Fruit fly (Drosophila melanogaster) whole organism, embryonic: ENCODE results near the gene Pp2C1.

Source experiments
- BtbVII ChIP-seq: fragments of 200-800 bp; sonication (Bioruptor generic); optimal IDR thresholded peaks from 3 replicates; lab custom pipeline; 2017; ENCODE audit warnings: missing biosample characterization, mild to moderate bottlenecking, missing genetic modification characterization
- CG10209 ChIP-seq: fragments of 200-800 bp; sonication (Bioruptor generic); optimal IDR thresholded peaks from 3 replicates; lab custom pipeline; 2017; ENCODE audit warnings: missing biosample characterization, mild to moderate bottlenecking, missing genetic modification characterization, missing genetic modification reagents
- CG10366 ChIP-seq: fragments of 200-800 bp; sonication (Bioruptor generic); IDR thresholded peaks from 2 replicates; pipeline ENCODE4 v1.3.6; 2022; ENCODE audit warnings: missing biosample characterization, missing genetic modification characterization
- CG11247 ChIP-seq: fragments of 200-800 bp; sonication (Bioruptor generic); IDR thresholded peaks from 2 replicates; pipeline ENCODE4 v1.3.6; 2022; ENCODE audit warnings: missing biosample characterization, missing genetic modification characterization
- CG12769 ChIP-seq: fragments of 200-800 bp; sonication (Bioruptor generic); optimal IDR thresholded peaks from 2 replicates; lab custom pipeline; 2019; ENCODE audit warnings: missing biosample characterization, mild to moderate bottlenecking, missing genetic modification characterization, moderate library complexity
- CG14014 ChIP-seq: fragments of 200-800 bp; sonication (Bioruptor generic); IDR thresholded peaks from 2 replicates; pipeline ENCODE4 v1.3.6; 2022; ENCODE audit warnings: missing biosample characterization, missing genetic modification characterization
- CG15696 ChIP-seq: fragments of 200-800 bp; sonication (Bioruptor generic); optimal IDR thresholded peaks from 2 replicates; lab custom pipeline; 2019; ENCODE audit warnings: missing biosample characterization, mild to moderate bottlenecking, missing genetic modification characterization, moderate library complexity
- CG18262 ChIP-seq: fragments of 200-800 bp; optimal IDR thresholded peaks from 3 replicates; lab custom pipeline; 2019; ENCODE audit warnings: missing biosample characterization, mild to moderate bottlenecking, missing genetic modification characterization, moderate library complexity
- CG1832 ChIP-seq: fragments of 200-800 bp; sonication (Bioruptor generic); optimal IDR thresholded peaks from 2 replicates; lab custom pipeline; 2017; ENCODE audit warnings: missing biosample characterization, mild to moderate bottlenecking, missing genetic modification characterization, inconsistent platforms
- CG31388 ChIP-seq: fragments of 200-800 bp; sonication (Bioruptor generic); optimal IDR thresholded peaks from 2 replicates; lab custom pipeline; 2016; ENCODE audit warnings: missing biosample characterization, missing genetic modification characterization
- CG33557 ChIP-seq: fragments of 200-800 bp; sonication (Bioruptor generic); optimal IDR thresholded peaks from 2 replicates; lab custom pipeline; 2019; ENCODE audit warnings: missing biosample characterization, mild to moderate bottlenecking, missing genetic modification characterization, moderate library complexity
- CG3847 ChIP-seq: fragments of 200-800 bp; sonication (Bioruptor generic); IDR thresholded peaks from 2 replicates; pipeline ENCODE4 v1.3.6; 2022; ENCODE audit warnings: missing biosample characterization, missing genetic modification characterization
- CG4360 ChIP-seq: fragments of 200-800 bp; sonication (Bioruptor generic); IDR thresholded peaks from 2 replicates; pipeline ENCODE4 v1.3.6; 2022; ENCODE audit warnings: missing biosample characterization, missing genetic modification characterization
- CG9932 ChIP-seq: fragments of 200-800 bp; sonication (Bioruptor generic); IDR thresholded peaks from 2 replicates; pipeline ENCODE4 v1.3.6; 2022; ENCODE audit warnings: missing biosample characterization, missing genetic modification characterization
- D ChIP-seq, 2 experiments: fragments of 200-800 bp in 1 of 2; fragments of >200 bp in 1 of 2; sonication (Bioruptor generic) in 1 of 2; optimal IDR thresholded peaks; 2 replicates in 1 of 2; 3 replicates in 1 of 2; lab custom pipeline; 2017; ENCODE audit warnings: mild to moderate bottlenecking in 1 of 2, missing biosample characterization in 1 of 2, missing genetic modification characterization in 1 of 2, missing genetic modification reagents in 1 of 2
- E2f2 ChIP-seq: fragments of 200-800 bp; sonication (Bioruptor generic); IDR thresholded peaks from 2 replicates; pipeline ENCODE4 v1.3.6; 2022; ENCODE audit warnings: missing biosample characterization, missing genetic modification characterization
- Fer3 ChIP-seq: fragments of 200-800 bp; sonication (Bioruptor generic); optimal IDR thresholded peaks from 2 replicates; lab custom pipeline; 2018; ENCODE audit warnings: missing biosample characterization, mild to moderate bottlenecking, missing genetic modification characterization, moderate library complexity
- Gsc ChIP-seq: fragments of 200-800 bp; sonication (Bioruptor generic); IDR thresholded peaks from 2 replicates; pipeline ENCODE4 v1.3.6; 2022; ENCODE audit warnings: missing biosample characterization, missing genetic modification characterization
- HLHmδ ChIP-seq: fragments of 200-800 bp; sonication (Bioruptor generic); optimal IDR thresholded peaks from 2 replicates; lab custom pipeline; 2018; ENCODE audit warnings: missing biosample characterization, mild to moderate bottlenecking, missing genetic modification characterization, moderate library complexity
- Hmr ChIP-seq: fragments of 200-800 bp; sonication (Bioruptor generic); optimal IDR thresholded peaks from 3 replicates; lab custom pipeline; 2017; ENCODE audit warnings: mild to moderate bottlenecking, missing biosample characterization, missing genetic modification reagents, missing genetic modification characterization
- Hsf ChIP-seq: fragments of 200-800 bp; sonication (Bioruptor generic); optimal IDR thresholded peaks from 3 replicates; lab custom pipeline; 2016; ENCODE audit warnings: missing biosample characterization, missing genetic modification characterization
- Kr ChIP-seq: fragments of 200-800 bp; sonication (Bioruptor generic); optimal IDR thresholded peaks from 2 replicates; lab custom pipeline; 2017; ENCODE audit warnings: missing biosample characterization, mild to moderate bottlenecking, missing genetic modification characterization
- Med ChIP-seq: fragments of 200-800 bp; sonication (Bioruptor generic); peaks from one replicate; lab custom pipeline; 2016; ENCODE audit warnings: missing biosample characterization, missing genetic modification characterization, mild to moderate bottlenecking, inconsistent platforms, moderate library complexity
- Rfx ChIP-seq: fragments of 200-800 bp; sonication (Bioruptor generic); IDR thresholded peaks from 2 replicates; pipeline ENCODE4 v1.3.6; 2022; ENCODE audit warnings: missing biosample characterization, missing genetic modification characterization
- Sry-β ChIP-seq: fragments of 200-800 bp; sonication (Bioruptor generic); optimal IDR thresholded peaks from 2 replicates; lab custom pipeline; 2018; ENCODE audit warnings: missing biosample characterization, mild to moderate bottlenecking, missing genetic modification characterization, moderate library complexity
- Trl ChIP-seq, 3 experiments: fragments of >200 bp in 2 of 3; fragments of 200-800 bp in 1 of 3; sonication (Bioruptor generic) in 1 of 3; optimal IDR thresholded peaks; 2 replicates in 1 of 3; 3 replicates in 2 of 3; lab custom pipeline; 2016 to 2017; ENCODE audit warnings: missing biosample characterization in 1 of 3, missing genetic modification characterization in 1 of 3
- Xbp1 ChIP-seq: fragments of 200-800 bp; sonication (Bioruptor generic); optimal IDR thresholded peaks from 3 replicates; lab custom pipeline; 2016; ENCODE audit warnings: missing biosample characterization, mild to moderate bottlenecking, missing genetic modification characterization
- bbx ChIP-seq: fragments of 200-800 bp; sonication (Bioruptor generic); IDR thresholded peaks from 2 replicates; pipeline ENCODE4 v1.3.6; 2022; ENCODE audit warnings: missing biosample characterization, missing genetic modification characterization; ENCODE audit not compliant: partially characterized antibody
- chinmo ChIP-seq: fragments of 200-800 bp; sonication (Bioruptor generic); IDR thresholded peaks from 4 replicates; pipeline ENCODE4 v1.3.6; 2022; ENCODE audit warnings: missing biosample characterization, missing genetic modification characterization; ENCODE audit not compliant: partially characterized antibody
- chm ChIP-seq: fragments of 200-800 bp; sonication (Bioruptor generic); IDR thresholded peaks from 2 replicates; pipeline ENCODE4 v1.3.6; 2022; ENCODE audit warnings: missing biosample characterization, missing genetic modification characterization
- ci ChIP-seq: fragments of 200-800 bp; sonication (Bioruptor generic); IDR thresholded peaks from 3 replicates; pipeline ENCODE4 v1.3.6; 2022; ENCODE audit warnings: missing biosample characterization, missing genetic modification characterization
- crol ChIP-seq: fragments of 200-800 bp; sonication (Bioruptor generic); IDR thresholded peaks from 2 replicates; pipeline ENCODE4 v1.3.6; 2022; ENCODE audit warnings: missing biosample characterization, missing genetic modification characterization
- dysf ChIP-seq: fragments of 200-800 bp; sonication (Bioruptor generic); IDR thresholded peaks from 3 replicates; pipeline ENCODE4 v1.3.6; 2022; ENCODE audit warnings: missing biosample characterization, missing genetic modification characterization
- exex ChIP-seq: fragments of 200-800 bp; sonication (Bioruptor generic); optimal IDR thresholded peaks from 4 replicates; lab custom pipeline; 2018; ENCODE audit warnings: missing biosample characterization, mild to moderate bottlenecking, missing genetic modification characterization, moderate library complexity
- eyg ChIP-seq: fragments of 200-800 bp; sonication (Bioruptor generic); optimal IDR thresholded peaks from 3 replicates; lab custom pipeline; 2016; ENCODE audit warnings: missing biosample characterization, missing genetic modification characterization
- fd96Cb ChIP-seq: fragments of 200-800 bp; sonication (Bioruptor generic); optimal IDR thresholded peaks from 2 replicates; lab custom pipeline; 2018; ENCODE audit warnings: missing biosample characterization, mild to moderate bottlenecking, missing genetic modification characterization, moderate library complexity
- kay ChIP-seq: fragments of 200-800 bp; sonication (Bioruptor generic); optimal IDR thresholded peaks from 2 replicates; lab custom pipeline; 2016; ENCODE audit warnings: missing biosample characterization, missing genetic modification characterization
- lab ChIP-seq: fragments of 200-800 bp; sonication (Bioruptor generic); optimal IDR thresholded peaks from 3 replicates; lab custom pipeline; 2017; ENCODE audit warnings: missing biosample characterization, missing genetic modification characterization, mild to moderate bottlenecking, moderate library complexity, missing genetic modification reagents
- oc ChIP-seq: fragments of 200-800 bp; sonication (Bioruptor generic); optimal IDR thresholded peaks from 2 replicates; lab custom pipeline; 2018; ENCODE audit warnings: missing biosample characterization, mild to moderate bottlenecking, missing genetic modification characterization, moderate library complexity
- odd ChIP-seq: fragments of 200-800 bp; sonication (Bioruptor generic); optimal IDR thresholded peaks from 2 replicates; lab custom pipeline; 2017; ENCODE audit warnings: missing biosample characterization, mild to moderate bottlenecking, missing genetic modification characterization
- onecut ChIP-seq: fragments of 200-800 bp; sonication (Bioruptor generic); IDR thresholded peaks from 2 replicates; pipeline ENCODE4 v1.3.6; 2022; ENCODE audit warnings: missing biosample characterization, missing genetic modification characterization
- pho ChIP-seq: fragments of 200-800 bp; sonication (Bioruptor generic); optimal IDR thresholded peaks from 2 replicates; lab custom pipeline; 2016; ENCODE audit warnings: missing biosample characterization, missing genetic modification characterization
- pros ChIP-seq: fragments of 200-800 bp; sonication (Bioruptor generic); optimal IDR thresholded peaks from 3 replicates; lab custom pipeline; 2019; ENCODE audit warnings: missing biosample characterization, mild to moderate bottlenecking, missing genetic modification characterization, moderate library complexity
- repo ChIP-seq: fragments of 200-800 bp; sonication (Bioruptor generic); optimal IDR thresholded peaks from 2 replicates; lab custom pipeline; 2016; ENCODE audit warnings: missing biosample characterization, missing genetic modification characterization
- sd ChIP-seq: fragments of 200-800 bp; sonication (Bioruptor generic); optimal IDR thresholded peaks from 3 replicates; lab custom pipeline; 2018; ENCODE audit warnings: missing biosample characterization, mild to moderate bottlenecking, missing genetic modification characterization, moderate library complexity
- sens ChIP-seq: fragments of 200-800 bp; sonication (Bioruptor generic); peaks from one replicate; lab custom pipeline; 2016; ENCODE audit warnings: missing biosample characterization, missing genetic modification characterization
- sqz ChIP-seq: fragments of 200-800 bp; sonication (Bioruptor generic); optimal IDR thresholded peaks from 3 replicates; lab custom pipeline; 2018; ENCODE audit warnings: missing biosample characterization, mild to moderate bottlenecking, missing genetic modification characterization
- twi ChIP-seq: fragments of 200-800 bp; optimal IDR thresholded peaks from 2 replicates; lab custom pipeline; 2019; ENCODE audit warnings: missing biosample characterization, mild to moderate bottlenecking, missing genetic modification characterization, moderate library complexity

Gene Pp2C1

dm6 chrX:4678146-4678912 is 8.4 kb downstream of the Pp2C1 start:
- TF ChIP-seq Kr (peak; percentile 45), CG1832 (GFP tag; lab: Kevin White, UChicago) (peak; percentile 64), twi (tag; lab: Kevin White, UChicago) (peak; percentile 77), CG10209 (no peak), BtbVII (GFP tag; lab: Kevin White, UChicago) (no peak), Med (peak; percentile 32), onecut (GFP tag; lab: Robert Waterston, UW) (peak; percentile 85), sens (peak; percentile 48), Gsc (GFP tag; lab: Robert Waterston, UW) (no peak), crol (GFP tag; lab: Robert Waterston, UW) (peak; percentile 95), kay (GFP tag; lab: Kevin White, UChicago) (no peak), chinmo (GFP tag; lab: Robert Waterston, UW) (0 out of 4 replicates have a peak, but pooled peaks have one; percentile 26), CG4360 (GFP tag; lab: Robert Waterston, UW) (no peak), pros (GFP tag; lab: Kevin White, UChicago) (peak; percentile 95), eyg (no peak), CG31388 (no peak), D (optimal IDR thresholded peaks at IDR 0.05; lab: Kevin White, UChicago) (peak; percentile 58), D (GFP tag; optimal IDR thresholded peaks at IDR 0.05; lab: Kevin White, UChicago) (no peak), chm (GFP tag; lab: Robert Waterston, UW) (0 out of 2 replicates have a peak, but pooled peaks have one; percentile 7), sqz (peak; percentile 51), Xbp1 (GFP tag; lab: Kevin White, UChicago) (peak; percentile 9), sd (tag; lab: Kevin White, UChicago) (peak; percentile 49), Trl (optimal IDR thresholded peaks at IDR 0.05; lab: Kevin White, UChicago) (peak in 1 of 2 experiments; percentile 66), Trl (GFP tag; optimal IDR thresholded peaks at IDR 0.05; lab: Kevin White, UChicago) (no peak)
- TF ChIP-seq, all 482 proteins: peak for 15

dm6 chrX:4677427-4677826 is 9.3 kb downstream of the Pp2C1 start:
- TF ChIP-seq oc: no peak
- no peak for TF ChIP-seq Sry-β (GFP tag; lab: Kevin White, UChicago)
- no peak for TF ChIP-seq CG12769 (tag; lab: Kevin White, UChicago)
- no peak for TF ChIP-seq repo (GFP tag; lab: Kevin White, UChicago)
- TF ChIP-seq CG33557 (GFP tag; lab: Kevin White, UChicago): peak; percentile 44
- TF ChIP-seq Fer3: no peak
- no peak for TF ChIP-seq exex (tag; lab: Kevin White, UChicago)
- TF ChIP-seq ci (GFP tag; lab: Robert Waterston, UW): 0 out of 3 replicates have a peak, but pooled peaks have one; percentile 10
- no peak for TF ChIP-seq pho (GFP tag; lab: Kevin White, UChicago)
- TF ChIP-seq Hmr (GFP tag; lab: Kevin White, UChicago): no peak
- no peak for TF ChIP-seq Hsf (GFP tag; lab: Kevin White, UChicago)
- TF ChIP-seq E2f2 (GFP tag; lab: Robert Waterston, UW): no peak
- no peak for TF ChIP-seq CG3847 (GFP tag; lab: Robert Waterston, UW)
- TF ChIP-seq odd (GFP tag; lab: Kevin White, UChicago): no peak
- no peak for TF ChIP-seq fd96Cb
- TF ChIP-seq CG18262 (tag; lab: Kevin White, UChicago): no peak
- no peak for TF ChIP-seq CG11247 (GFP tag; lab: Robert Waterston, UW)
- no peak for TF ChIP-seq Rfx (GFP tag; lab: Robert Waterston, UW)
- peak; percentile 26 for TF ChIP-seq HLHmδ (GFP tag; lab: Kevin White, UChicago)
- TF ChIP-seq dysf (GFP tag; lab: Robert Waterston, UW): no peak
- peak; percentile 16 for TF ChIP-seq Med
- no peak for TF ChIP-seq CG14014 (GFP tag; lab: Robert Waterston, UW)
- TF ChIP-seq CG9932: no peak
- TF ChIP-seq CG15696 (tag; lab: Kevin White, UChicago): peak; percentile 40
- TF ChIP-seq bbx (GFP tag; lab: Robert Waterston, UW): no peak
- no peak for TF ChIP-seq Trl (optimal IDR thresholded peaks at IDR 0.05; lab: Kevin White, UChicago)
- no peak for TF ChIP-seq Trl (GFP tag; optimal IDR thresholded peaks at IDR 0.05; lab: Kevin White, UChicago)
- TF ChIP-seq CG10366 (GFP tag; lab: Robert Waterston, UW): no peak
- TF ChIP-seq lab: no peak
